Worm (Caenorhabditis elegans) whole organism, L4 larva: ENCODE data around the gene srd-27.
"Not testable (repeated sequence)": the region's sequence is repeated elsewhere in the genome, so short reads cannot be mapped to it uniquely, and the experiment has no call there.

Experiments
- F26F4.8 ChIP-seq: fragments of 200-800 bp; sonication (Bioruptor generic); conservative IDR thresholded peaks from 2 replicates; pipeline ENCODE4 v1.3.6; 2022; ENCODE audit warnings: missing genetic modification characterization, missing compliant biosample characterization
- Y48G9A.11 ChIP-seq: fragments of 200-800 bp; sonication (Bioruptor generic); IDR thresholded peaks from 2 replicates; pipeline ENCODE4 v1.3.6; 2022; ENCODE audit warnings: missing genetic modification reagents, missing genetic modification characterization, missing compliant biosample characterization
- Y5F2A.4 ChIP-seq: fragments of 200-800 bp; sonication (Bioruptor generic); optimal IDR thresholded peaks from 2 replicates; lab custom pipeline; 2018; ENCODE audit warnings: mild to moderate bottlenecking, missing genetic modification characterization, missing compliant biosample characterization
- Y75B8A.6 ChIP-seq: fragments of 200-800 bp; sonication (Bioruptor generic); IDR thresholded peaks from 2 replicates; pipeline ENCODE4 v1.3.6; 2022; ENCODE audit warnings: missing genetic modification reagents, missing genetic modification characterization, missing compliant biosample characterization
- ZK337.2 ChIP-seq: fragments of 200-800 bp; sonication (Bioruptor generic); IDR thresholded peaks from 2 replicates; pipeline ENCODE4 v1.3.6; 2022; ENCODE audit warnings: missing genetic modification reagents, missing genetic modification characterization, missing compliant biosample characterization
- ZK546.5 ChIP-seq, 2 experiments: sonication (generic microtip); optimal IDR thresholded peaks; 2 replicates each; lab custom pipeline; 2017; ENCODE audit warnings: missing biosample characterization in 2 of 2, missing genetic modification characterization in 2 of 2
- aha-1 ChIP-seq: fragments of 150-350 bp; peaks from one replicate; lab custom pipeline; 2014; ENCODE audit warnings: missing biosample characterization, missing genetic modification characterization
- arid-1 ChIP-seq: fragments of 200-800 bp; sonication (Bioruptor generic); conservative IDR thresholded peaks from 2 replicates; pipeline ENCODE4 v1.3.6; 2022; ENCODE audit warnings: missing genetic modification reagents, missing genetic modification characterization, missing compliant biosample characterization
- attf-4 ChIP-seq: sonication (generic microtip); optimal IDR thresholded peaks from 3 replicates; lab custom pipeline; 2017; ENCODE audit warnings: missing biosample characterization, missing genetic modification characterization
- ceh-32 ChIP-seq: sonication (generic microtip); optimal IDR thresholded peaks from 2 replicates; lab custom pipeline; 2016; ENCODE audit warnings: mild to moderate bottlenecking, missing genetic modification characterization, missing compliant biosample characterization; ENCODE audit not compliant: poor library complexity
- daf-12 ChIP-seq: fragments of 150-350 bp; optimal IDR thresholded peaks from 2 replicates; lab custom pipeline; 2014; ENCODE audit warnings: missing biosample characterization, missing genetic modification reagents, missing genetic modification characterization
- daf-16 ChIP-seq, 3 experiments: sonication (generic microtip); optimal IDR thresholded peaks; 2 replicates each; lab custom pipeline; 2016 to 2017; ENCODE audit warnings: missing genetic modification characterization in 3 of 3, missing genetic modification reagents in 3 of 3, mild to moderate bottlenecking in 2 of 3, missing compliant biosample characterization in 2 of 3, missing biosample characterization in 1 of 3, moderate library complexity in 1 of 3
- daf-19 ChIP-seq: fragments of 200-800 bp; sonication (Bioruptor generic); conservative IDR thresholded peaks from 2 replicates; pipeline ENCODE4 v1.3.6; 2022; ENCODE audit warnings: missing genetic modification characterization, missing compliant biosample characterization
- daf-8 ChIP-seq: fragments of 200-800 bp; sonication (Bioruptor generic); IDR thresholded peaks from 2 replicates; pipeline ENCODE4 v1.3.6; 2022; ENCODE audit warnings: missing genetic modification characterization, missing compliant biosample characterization
- dmd-6 ChIP-seq: fragments of 200-800 bp; sonication (Bioruptor generic); IDR thresholded peaks from 2 replicates; pipeline ENCODE4 v1.3.6; 2022; ENCODE audit warnings: missing genetic modification reagents, missing genetic modification characterization, missing compliant biosample characterization
- dmd-9 ChIP-seq: fragments of 200-800 bp; sonication (Bioruptor generic); IDR thresholded peaks from 2 replicates; pipeline ENCODE4 v1.3.6; 2022; ENCODE audit warnings: missing genetic modification reagents, missing genetic modification characterization, missing compliant biosample characterization
- fkh-10 ChIP-seq: fragments of 150-350 bp; optimal IDR thresholded peaks from 2 replicates; lab custom pipeline; 2014; ENCODE audit warnings: missing biosample characterization, missing genetic modification reagents, missing genetic modification characterization
- hlh-11 ChIP-seq: fragments of 200-800 bp; sonication (Bioruptor generic); optimal IDR thresholded peaks from 2 replicates; lab custom pipeline; 2018; ENCODE audit warnings: mild to moderate bottlenecking, missing genetic modification characterization, missing compliant biosample characterization
- hlh-30 ChIP-seq: sonication (generic microtip); optimal IDR thresholded peaks from 2 replicates; lab custom pipeline; 2017; ENCODE audit warnings: antibody characterized with exemption, mild to moderate bottlenecking, missing genetic modification characterization, missing compliant biosample characterization; ENCODE audit not compliant: insufficient read depth
- lin-13 ChIP-seq: fragments of 150-350 bp; optimal IDR thresholded peaks from 2 replicates; lab custom pipeline; 2014; ENCODE audit warnings: missing biosample characterization, missing genetic modification reagents, missing genetic modification characterization
- lin-29 ChIP-seq: fragments of 200-800 bp; sonication (Bioruptor generic); IDR thresholded peaks from 2 replicates; pipeline ENCODE4 v1.3.6; 2022; ENCODE audit warnings: missing genetic modification reagents, missing genetic modification characterization, missing compliant biosample characterization
- lsy-2 ChIP-seq, 2 experiments: fragments of 150-350 bp in 1 of 2; sonication (generic microtip) in 1 of 2; optimal IDR thresholded peaks; 2 replicates each; lab custom pipeline; 2014 to 2017; ENCODE audit warnings: missing biosample characterization in 2 of 2, missing genetic modification characterization in 2 of 2
- madf-5 ChIP-seq, 2 experiments: fragments of 200-800 bp; sonication (Bioruptor generic); IDR thresholded peaks; 2 replicates each; pipeline ENCODE4 v1.3.6; 2022; ENCODE audit warnings: missing compliant biosample characterization in 2 of 2, missing genetic modification characterization in 2 of 2
- mxl-3 ChIP-seq: fragments of 200-800 bp; sonication (Bioruptor generic); optimal IDR thresholded peaks from 2 replicates; lab custom pipeline; 2018; ENCODE audit warnings: mild to moderate bottlenecking, missing genetic modification characterization, missing compliant biosample characterization
- nhr-10 ChIP-seq: fragments of 150-350 bp; optimal IDR thresholded peaks from 2 replicates; lab custom pipeline; 2014; ENCODE audit warnings: missing biosample characterization, missing genetic modification characterization
- nhr-28 ChIP-seq: fragments of 150-350 bp; optimal IDR thresholded peaks from 2 replicates; lab custom pipeline; 2014; ENCODE audit warnings: missing biosample characterization, missing genetic modification characterization
- nhr-42 ChIP-seq: fragments of 200-800 bp; sonication (Bioruptor generic); IDR thresholded peaks from 2 replicates; pipeline ENCODE4 v1.3.6; 2022; ENCODE audit warnings: missing genetic modification characterization, missing compliant biosample characterization
- saeg-2 ChIP-seq: fragments of 200-800 bp; sonication (Bioruptor generic); IDR thresholded peaks from 2 replicates; pipeline ENCODE4 v1.3.6; 2022; ENCODE audit warnings: missing genetic modification reagents, missing genetic modification characterization, missing compliant biosample characterization
- set-16 ChIP-seq: fragments of 200-800 bp; sonication (Bioruptor generic); IDR thresholded peaks from 2 replicates; pipeline ENCODE4 v1.3.6; 2022; ENCODE audit warnings: missing genetic modification reagents, missing genetic modification characterization, missing compliant biosample characterization
- zag-1 ChIP-seq: fragments of 150-350 bp; optimal IDR thresholded peaks from 2 replicates; lab custom pipeline; 2014; ENCODE audit warnings: missing biosample characterization, missing genetic modification characterization
- zfp-3 ChIP-seq: fragments of 200-800 bp; sonication (Bioruptor generic); conservative IDR thresholded peaks from 2 replicates; pipeline ENCODE4 v1.3.6; 2022; ENCODE audit warnings: missing genetic modification reagents, missing genetic modification characterization, missing compliant biosample characterization
- zip-11 ChIP-seq: fragments of 200-800 bp; sonication (Bioruptor generic); IDR thresholded peaks from 2 replicates; pipeline ENCODE4 v1.3.6; 2022; ENCODE audit warnings: missing genetic modification characterization, missing compliant biosample characterization
- zip-2 ChIP-seq: fragments of 150-350 bp; optimal IDR thresholded peaks from 2 replicates; lab custom pipeline; 2014; ENCODE audit warnings: missing biosample characterization, missing genetic modification characterization

Gene srd-27

ce11 chrV:15809543-15809942 lies 6.4 kb downstream of the srd-27 start, which contains the start of gene srsx-36:
srsx-36 (minus strand) TSS chrV:15809643.
- no peak for TF ChIP-seq set-16 (GFP tag; lab: Robert Waterston, UW)

- no peak for TF ChIP-seq nhr-42 (GFP tag; lab: Robert Waterston, UW)
- no peak for TF ChIP-seq daf-8
- no peak for TF ChIP-seq hlh-11 (tag; lab: Kevin White, UChicago)
- no peak for TF ChIP-seq F26F4.8 (GFP tag; lab: Robert Waterston, UW)
- no peak for TF ChIP-seq madf-5 (GFP tag; IDR thresholded peaks at IDR 0.05; lab: Robert Waterston, UW)
- no peak for TF ChIP-seq zip-2 (tag; lab: Kevin White, UChicago)
- no peak for TF ChIP-seq hlh-30 (tag; lab: Kevin White, UChicago)
- no peak for TF ChIP-seq daf-19 (GFP tag; lab: Robert Waterston, UW)
- no peak for TF ChIP-seq daf-12 (tag; lab: Kevin White, UChicago)
- TF ChIP-seq Y5F2A.4 (GFP tag; lab: Kevin White, UChicago), result no peak
- no peak for TF ChIP-seq fkh-10 (GFP tag; lab: Kevin White, UChicago)
- TF ChIP-seq arid-1 (GFP tag; lab: Robert Waterston, UW), result no peak
- no peak for TF ChIP-seq Y48G9A.11 (GFP tag; lab: Robert Waterston, UW)
- TF ChIP-seq nhr-10 (tag; lab: Kevin White, UChicago), result no peak
These were observed 7.3 kb downstream of the srd-27 start, which contains the start of gene F54B8.1 for ce11 chrV:15810446-15810845. F54B8.1 (plus strand) TSS chrV:15810746.

- TF ChIP-seq hlh-11 (tag; lab: Kevin White, UChicago); lin-13 (GFP tag; lab: Kevin White, UChicago); Y75B8A.6 (GFP tag; lab: Robert Waterston, UW): not testable (repeated sequence)
These were observed 8.8 kb downstream of the srd-27 start, which contains the start of gene nhr-282 for ce11 chrV:15811982-15812381. nhr-282 (plus strand) TSS chrV:15812282.

- no peak for TF ChIP-seq daf-16 (GFP tag; optimal IDR thresholded peaks at IDR 0.05; lab: Kevin White, UChicago)
- no peak for TF ChIP-seq daf-16 (tag; optimal IDR thresholded peaks at IDR 0.05; lab: Kevin White, UChicago)
- no peak for TF ChIP-seq zip-11
- TF ChIP-seq Y75B8A.6 (GFP tag; lab: Robert Waterston, UW), result no peak
- peak; percentile 32 for TF ChIP-seq aha-1 (tag; lab: Kevin White, UChicago)
- TF ChIP-seq dmd-9 (GFP tag; lab: Robert Waterston, UW), result no peak
- no peak for TF ChIP-seq ceh-32
- peak; percentile 24 for TF ChIP-seq hlh-30 (tag; lab: Kevin White, UChicago)
- TF ChIP-seq mxl-3 (GFP tag; lab: Kevin White, UChicago), result peak; percentile 31
- no peak for TF ChIP-seq saeg-2 (GFP tag; lab: Robert Waterston, UW)
- no peak for TF ChIP-seq ZK546.5 (tag; optimal IDR thresholded peaks at IDR 0.05; lab: Kevin White, UChicago)
- no peak for TF ChIP-seq attf-4
- no peak for TF ChIP-seq zag-1
- no peak for TF ChIP-seq lsy-2 (tag; optimal IDR thresholded peaks at IDR 0.05; lab: Kevin White, UChicago)
- peak; percentile 43 for TF ChIP-seq nhr-28 (tag; lab: Kevin White, UChicago)
- no peak for TF ChIP-seq ZK337.2 (GFP tag; lab: Robert Waterston, UW)
- peak; percentile 71 for TF ChIP-seq zip-2 (tag; lab: Kevin White, UChicago)
- TF ChIP-seq zfp-3 (GFP tag; lab: Robert Waterston, UW), result no peak
- peak; percentile 12; the same call in 1 of the 2 replicates for TF ChIP-seq dmd-6
- TF ChIP-seq, all 104 proteins: peak for 6
These were observed 12.8 kb downstream of the srd-27 start, which contains the start of the genes fbxa-69 and F54B8.4 for ce11 chrV:15815962-15816432. fbxa-69 (minus strand) TSS chrV:15815971. F54B8.4 (plus strand) TSS chrV:15816382.

ce11 chrV:15817746-15818145 lies 14.6 kb downstream of the srd-27 start, which contains the start of gene abf-3:
abf-3 (minus strand) TSS chrV:15817846.
- TF ChIP-seq lin-29 (no peak), aha-1 (tag; lab: Kevin White, UChicago) (peak; percentile 18)
